Fruit fly (Drosophila melanogaster) whole organism, adult: ENCODE results near the gene CG34056.

Experiments
- CG11617 ChIP-seq: fragments of 200-800 bp; sonication (Bioruptor generic); optimal IDR thresholded peaks from 2 replicates; lab custom pipeline; 2017; ENCODE audit warnings: mild to moderate bottlenecking, missing biosample characterization, missing genetic modification reagents, missing genetic modification characterization
- CG12768 ChIP-seq: fragments of 200-800 bp; sonication (Bioruptor generic); optimal IDR thresholded peaks from 2 replicates; lab custom pipeline; 2017; ENCODE audit warnings: missing biosample characterization, missing genetic modification characterization, mild to moderate bottlenecking, moderate library complexity, missing genetic modification reagents
- CG14711 ChIP-seq: fragments of 200-800 bp; sonication (Bioruptor generic); optimal IDR thresholded peaks from 2 replicates; lab custom pipeline; 2018; ENCODE audit warnings: missing biosample characterization, mild to moderate bottlenecking, missing genetic modification characterization, moderate library complexity
- CG1620 ChIP-seq: fragments of 200-800 bp; sonication (Bioruptor generic); optimal IDR thresholded peaks from 2 replicates; lab custom pipeline; 2016; ENCODE audit warnings: missing biosample characterization, missing genetic modification characterization
- CG33017 ChIP-seq: fragments of 200-800 bp; sonication (Bioruptor generic); optimal IDR thresholded peaks from 2 replicates; lab custom pipeline; 2018; ENCODE audit warnings: missing biosample characterization, mild to moderate bottlenecking, missing genetic modification characterization, moderate library complexity
- CG5204 ChIP-seq: fragments of 200-800 bp; sonication (Bioruptor generic); optimal IDR thresholded peaks from 2 replicates; lab custom pipeline; 2016; ENCODE audit warnings: missing biosample characterization, missing genetic modification characterization
- CG7045 ChIP-seq: fragments of 200-800 bp; sonication (Bioruptor generic); optimal IDR thresholded peaks from 2 replicates; lab custom pipeline; 2017; ENCODE audit warnings: missing biosample characterization, mild to moderate bottlenecking, missing genetic modification characterization
- CG7101 ChIP-seq: fragments of 200-800 bp; sonication (Bioruptor generic); optimal IDR thresholded peaks from 2 replicates; lab custom pipeline; 2018; ENCODE audit warnings: missing biosample characterization, mild to moderate bottlenecking, missing genetic modification characterization, moderate library complexity
- Clk ChIP-seq: fragments of 200-800 bp; sonication (Bioruptor generic); optimal IDR thresholded peaks from 2 replicates; lab custom pipeline; 2017; ENCODE audit warnings: missing biosample characterization, missing genetic modification characterization
- Crg-1 ChIP-seq: fragments of 200-800 bp; sonication (Bioruptor generic); optimal IDR thresholded peaks from 2 replicates; lab custom pipeline; 2016; ENCODE audit warnings: missing biosample characterization, missing genetic modification characterization
- Hr96 ChIP-seq: fragments of 200-800 bp; sonication (Bioruptor generic); optimal IDR thresholded peaks from 2 replicates; lab custom pipeline; 2016; ENCODE audit warnings: missing biosample characterization, missing genetic modification characterization
- Mnt ChIP-seq: fragments of 200-800 bp; sonication (Bioruptor generic); optimal IDR thresholded peaks from 2 replicates; lab custom pipeline; 2016; ENCODE audit warnings: missing biosample characterization, mild to moderate bottlenecking, missing genetic modification characterization
- bab1 ChIP-seq: fragments of 200-800 bp; sonication (Bioruptor generic); optimal IDR thresholded peaks from 3 replicates; lab custom pipeline; 2019; ENCODE audit warnings: missing biosample characterization, mild to moderate bottlenecking, missing genetic modification characterization, moderate library complexity
- cic ChIP-seq: fragments of 200-800 bp; sonication (Bioruptor generic); optimal IDR thresholded peaks from 2 replicates; lab custom pipeline; 2017; ENCODE audit warnings: missing biosample characterization, mild to moderate bottlenecking, missing genetic modification characterization, moderate library complexity
- cnc ChIP-seq, 2 experiments: fragments of >200 bp; optimal IDR thresholded peaks; 2 replicates each; lab custom pipeline; 2017
- kay ChIP-seq: fragments of 200-800 bp; sonication (Bioruptor generic); peaks from one replicate; lab custom pipeline; 2016; ENCODE audit warnings: missing biosample characterization, missing genetic modification characterization, borderline replicate concordance
- ovo ChIP-seq: fragments of 200-800 bp; sonication (Bioruptor generic); optimal IDR thresholded peaks from 2 replicates; lab custom pipeline; 2016; ENCODE audit warnings: missing biosample characterization, missing genetic modification characterization
- pad ChIP-seq: fragments of 200-800 bp; sonication (Bioruptor generic); optimal IDR thresholded peaks from 3 replicates; lab custom pipeline; 2017; ENCODE audit warnings: missing biosample characterization, missing genetic modification characterization, mild to moderate bottlenecking, moderate library complexity, missing genetic modification reagents
- tj ChIP-seq: fragments of 200-800 bp; sonication (Bioruptor generic); optimal IDR thresholded peaks from 3 replicates; lab custom pipeline; 2017; ENCODE audit warnings: missing biosample characterization, mild to moderate bottlenecking, missing genetic modification characterization, moderate library complexity
- toe ChIP-seq: fragments of 200-800 bp; sonication (Bioruptor generic); optimal IDR thresholded peaks from 2 replicates; lab custom pipeline; 2016; ENCODE audit warnings: missing biosample characterization, missing genetic modification characterization

CG34056 gene

DNA sequence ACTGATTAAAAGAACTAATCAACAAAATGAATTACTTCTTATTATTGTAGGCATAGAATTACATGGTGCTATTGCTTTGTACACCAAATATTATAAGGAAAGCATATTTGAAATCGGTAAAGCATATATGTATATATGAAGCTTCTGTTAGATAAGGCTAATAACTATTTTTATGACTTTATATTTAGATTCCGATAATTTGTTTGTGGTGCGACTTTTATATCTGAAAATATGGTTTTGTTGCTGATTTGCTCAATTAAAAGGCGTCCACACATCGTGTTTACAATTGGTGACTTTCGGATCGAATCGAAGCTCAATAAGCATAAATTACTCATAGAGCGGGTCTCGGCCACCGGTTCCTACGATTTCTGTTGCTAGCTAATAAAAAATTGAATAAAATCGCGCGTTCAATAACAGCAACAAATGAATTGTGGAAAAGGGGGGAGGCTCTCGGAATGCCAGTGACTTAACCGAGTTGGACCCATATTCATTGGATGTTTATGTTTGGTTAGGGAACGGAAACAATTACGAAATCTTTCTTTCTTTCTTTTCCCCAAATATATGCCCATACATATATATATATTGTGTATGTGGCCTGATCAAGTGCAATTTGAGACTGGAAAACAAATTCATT lies 10.0 kb upstream of the CG34056 start:
- no peak for TF ChIP-seq pad
- peak; percentile 66 for TF ChIP-seq tj

DNA sequence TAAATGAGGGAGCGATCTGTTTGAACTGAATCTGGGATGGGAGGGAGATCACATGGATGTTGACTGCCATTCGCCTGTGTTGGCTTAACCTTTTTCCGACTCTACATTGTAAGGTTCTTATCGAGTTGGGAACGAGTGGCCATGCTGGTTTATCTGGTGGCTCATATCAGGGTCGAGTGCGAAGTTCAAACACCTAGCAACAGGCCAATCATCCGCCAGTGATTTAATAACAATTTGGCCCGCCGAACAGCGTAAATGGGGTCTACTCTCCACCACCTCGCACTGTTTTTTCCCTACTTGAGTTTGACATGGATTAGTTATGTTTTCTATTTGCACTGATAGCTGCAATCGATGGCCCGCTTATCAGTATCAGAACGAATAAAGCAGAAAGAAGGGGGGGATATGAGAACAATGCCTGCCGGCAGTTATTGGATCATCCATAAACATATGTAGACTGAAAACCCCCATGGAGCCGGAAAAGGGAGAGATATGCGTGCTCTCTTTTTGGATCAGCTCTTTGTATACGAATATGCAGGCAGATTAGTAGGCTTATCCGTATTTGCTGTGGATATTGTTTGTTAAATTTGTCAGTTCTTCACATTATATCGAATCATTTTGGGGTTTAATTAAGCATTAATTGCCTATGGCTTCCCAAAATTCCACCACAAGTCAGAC lies 8.2 kb upstream of the CG34056 start:
- no peak for TF ChIP-seq tj
- no peak for TF ChIP-seq Clk (GFP tag; lab: Kevin White, UChicago)
- no peak for TF ChIP-seq CG5204 (GFP tag; lab: Kevin White, UChicago)
- no peak for TF ChIP-seq CG11617 (GFP tag; lab: Kevin White, UChicago)
- no peak for TF ChIP-seq bab1 (GFP tag; lab: Kevin White, UChicago)
- peak; percentile 1 for TF ChIP-seq CG7045
- no peak for TF ChIP-seq CG1620
- peak; percentile 7 for TF ChIP-seq pad
- TF ChIP-seq CG12768, result peak; percentile 24
- TF ChIP-seq CG33017 (tag; lab: Kevin White, UChicago), result no peak
- TF ChIP-seq kay, result no peak
- TF ChIP-seq Hr96 (GFP tag; lab: Kevin White, UChicago), result no peak
- no peak for TF ChIP-seq CG7101
- no peak for TF ChIP-seq CG14711 (tag; lab: Kevin White, UChicago)
- TF ChIP-seq ovo (GFP tag; lab: Kevin White, UChicago), result no peak
- no peak for TF ChIP-seq Mnt
- no peak for TF ChIP-seq cic (GFP tag; lab: Kevin White, UChicago)
- TF ChIP-seq toe (GFP tag; lab: Kevin White, UChicago), result no peak
- TF ChIP-seq cnc (optimal IDR thresholded peaks at IDR 0.05; lab: Kevin White, UChicago), result no peak
- no peak for TF ChIP-seq Crg-1 (GFP tag; lab: Kevin White, UChicago)

DNA sequence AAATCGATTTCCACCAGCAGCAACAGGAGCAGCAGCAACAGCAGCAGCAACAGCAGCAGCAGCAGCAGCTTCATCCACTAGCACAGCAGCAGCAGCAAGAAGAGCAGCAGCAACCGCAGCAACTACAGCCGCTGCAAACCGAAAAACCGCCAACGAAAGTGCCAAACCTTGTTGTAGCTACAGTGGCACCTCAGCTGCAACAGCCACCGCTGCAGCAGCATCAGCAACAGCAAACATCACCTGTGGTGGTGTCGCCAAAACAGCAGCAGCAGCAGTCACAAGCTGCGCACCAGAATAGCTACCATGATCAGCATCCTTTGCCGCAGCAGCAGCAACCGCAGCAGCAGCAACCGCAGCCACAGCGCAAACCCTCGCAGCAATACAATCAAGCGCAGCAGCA lies 7.4 kb upstream of the CG34056 start:
- TF ChIP-seq toe (GFP tag; lab: Kevin White, UChicago), result no peak
- no peak for TF ChIP-seq CG33017 (tag; lab: Kevin White, UChicago)
- TF ChIP-seq cic (GFP tag; lab: Kevin White, UChicago), result no peak
- no peak for TF ChIP-seq cnc (optimal IDR thresholded peaks at IDR 0.05; lab: Kevin White, UChicago)
- no peak for TF ChIP-seq CG7101
- no peak for TF ChIP-seq CG5204 (GFP tag; lab: Kevin White, UChicago)
- no peak for TF ChIP-seq Crg-1 (GFP tag; lab: Kevin White, UChicago)
- no peak for TF ChIP-seq CG14711 (tag; lab: Kevin White, UChicago)
- TF ChIP-seq pad, result no peak
- no peak for TF ChIP-seq kay
- TF ChIP-seq ovo (GFP tag; lab: Kevin White, UChicago), result no peak
- TF ChIP-seq CG12768, result no peak
- no peak for TF ChIP-seq Clk (GFP tag; lab: Kevin White, UChicago)
- no peak for TF ChIP-seq CG11617 (GFP tag; lab: Kevin White, UChicago)
- no peak for TF ChIP-seq Mnt
- no peak for TF ChIP-seq Hr96 (GFP tag; lab: Kevin White, UChicago)

DNA sequence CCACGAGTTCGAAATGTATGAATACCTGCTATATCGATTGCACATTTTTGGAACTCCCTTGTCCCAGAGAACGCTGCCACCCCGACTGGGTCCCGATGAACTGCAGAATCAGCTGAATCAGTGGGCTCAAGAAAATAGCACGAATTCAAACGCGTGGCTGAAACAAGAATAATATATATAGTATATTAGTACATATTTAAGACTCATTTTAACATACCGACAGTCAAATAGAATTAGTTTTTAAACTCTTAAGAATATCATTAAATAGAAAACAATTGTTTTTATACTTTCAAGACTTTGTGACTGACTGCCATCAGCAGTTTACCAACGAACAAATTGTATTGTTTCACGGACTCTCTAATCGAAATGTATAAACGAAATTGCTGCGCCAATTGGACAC lies 1.3 kb downstream of the CG34056 start, which contains the start of gene CG34057:
TSS of gene CG34057 (plus strand) at position 301 of the 400 bp plus-strand sequence.
- TF ChIP-seq tj (no peak), cnc (optimal IDR thresholded peaks at IDR 0.05; lab: Kevin White, UChicago) (no peak), ovo (GFP tag; lab: Kevin White, UChicago) (no peak), Hr96 (GFP tag; lab: Kevin White, UChicago) (no peak), Clk (GFP tag; lab: Kevin White, UChicago) (no peak), bab1 (GFP tag; lab: Kevin White, UChicago) (no peak), Crg-1 (GFP tag; lab: Kevin White, UChicago) (no peak), cic (GFP tag; lab: Kevin White, UChicago) (no peak), kay (no peak), CG5204 (GFP tag; lab: Kevin White, UChicago) (no peak), Mnt (no peak), CG14711 (tag; lab: Kevin White, UChicago) (no peak), CG7045 (no peak), CG12768 (no peak)

DNA sequence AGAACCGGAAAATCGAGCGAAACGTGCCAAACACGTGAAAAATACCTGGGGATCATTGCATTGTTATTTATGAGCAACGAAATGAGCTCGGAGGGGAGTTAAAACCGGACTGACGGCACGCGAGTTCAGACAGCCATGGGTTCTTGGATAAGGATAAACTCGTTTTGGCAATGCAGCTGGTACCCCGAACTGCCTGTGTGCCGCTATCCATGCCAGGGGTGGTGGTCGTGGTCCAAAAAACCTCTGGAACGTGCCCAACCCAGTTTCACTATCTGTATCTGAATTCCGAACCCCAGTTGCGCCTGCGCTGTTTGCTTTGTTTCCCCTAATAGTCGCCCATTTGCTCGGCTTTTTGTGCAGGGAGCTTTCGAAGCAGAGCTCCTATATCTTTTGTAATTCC lies 3.6 kb downstream of the CG34056 start:
- TF ChIP-seq bab1 (GFP tag; lab: Kevin White, UChicago), result no peak
- no peak for TF ChIP-seq toe (GFP tag; lab: Kevin White, UChicago)
- TF ChIP-seq CG33017 (tag; lab: Kevin White, UChicago), result no peak
- no peak for TF ChIP-seq Mnt
- no peak for TF ChIP-seq CG12768
- no peak for TF ChIP-seq kay
- no peak for TF ChIP-seq Crg-1 (GFP tag; lab: Kevin White, UChicago)
- no peak for TF ChIP-seq pad
- no peak for TF ChIP-seq Hr96 (GFP tag; lab: Kevin White, UChicago)
- TF ChIP-seq Clk (GFP tag; lab: Kevin White, UChicago), result no peak
- no peak for TF ChIP-seq CG14711 (tag; lab: Kevin White, UChicago)
- TF ChIP-seq tj, result no peak
- no peak for TF ChIP-seq cic (GFP tag; lab: Kevin White, UChicago)
- TF ChIP-seq CG1620, result no peak
- no peak for TF ChIP-seq ovo (GFP tag; lab: Kevin White, UChicago)

DNA sequence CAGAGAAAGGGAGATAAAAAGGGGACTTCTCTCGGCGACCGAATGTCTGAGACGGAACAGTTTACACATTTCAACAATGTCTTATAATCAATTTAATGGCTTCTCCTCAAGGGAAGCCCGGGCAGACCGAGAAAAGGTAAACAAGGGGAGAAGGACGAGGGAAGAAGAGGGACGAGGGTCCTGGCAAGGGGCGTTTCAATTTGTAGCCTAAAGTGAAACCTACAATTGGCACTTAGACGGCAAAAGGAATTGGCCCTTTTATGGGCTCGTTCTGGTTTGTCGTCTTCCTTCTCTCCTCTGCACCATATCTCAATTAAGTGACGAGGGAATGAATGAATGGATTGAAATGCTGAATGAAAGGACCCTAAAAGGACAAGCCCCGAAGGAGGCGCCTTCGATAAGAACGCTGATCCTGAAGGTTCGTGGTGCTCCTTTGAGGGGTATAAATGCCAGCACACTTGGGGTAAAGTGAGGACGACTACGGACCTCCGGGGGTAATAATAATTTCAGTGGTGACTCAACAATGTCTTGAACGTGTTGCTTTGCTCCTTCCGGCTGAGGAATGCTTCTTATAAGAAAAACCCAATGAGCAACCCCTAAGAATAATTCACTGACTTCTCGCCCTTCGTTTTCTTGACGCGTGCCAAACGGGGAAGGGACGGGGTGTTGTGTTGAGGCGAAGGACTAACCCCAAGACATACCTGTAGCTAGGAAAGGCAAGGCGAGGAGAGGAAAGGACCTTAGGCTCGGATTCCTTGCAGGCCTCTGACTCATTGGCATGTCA lies 4.9 kb downstream of the CG34056 start:
- TF ChIP-seq CG33017 (tag; lab: Kevin White, UChicago), result no peak
- no peak for TF ChIP-seq CG14711 (tag; lab: Kevin White, UChicago)
- TF ChIP-seq pad, result no peak
- no peak for TF ChIP-seq bab1 (GFP tag; lab: Kevin White, UChicago)
- TF ChIP-seq CG12768, result no peak
- no peak for TF ChIP-seq ovo (GFP tag; lab: Kevin White, UChicago)
